Worm (Caenorhabditis elegans) whole organism, young adult: Measurements from ENCODE around the gene M163.21.

ENCODE experiments used
- D2030.7 ChIP-seq: fragments of 200-800 bp; sonication (Bioruptor generic); IDR thresholded peaks from 2 replicates; pipeline ENCODE4 v1.3.6; 2022; ENCODE audit warnings: missing genetic modification reagents, missing genetic modification characterization, missing compliant biosample characterization
- F23B12.7 ChIP-seq: sonication (generic microtip); optimal IDR thresholded peaks from 2 replicates; lab custom pipeline; 2017; ENCODE audit warnings: missing genetic modification characterization, mild to moderate bottlenecking, missing compliant biosample characterization, antibody characterized with exemption, moderate library complexity; ENCODE audit not compliant: insufficient read depth
- F33H1.4 ChIP-seq: fragments of 200-800 bp; sonication (Bioruptor generic); IDR thresholded peaks from 2 replicates; pipeline ENCODE4 v1.3.6; 2022; ENCODE audit warnings: missing genetic modification reagents, missing genetic modification characterization, missing compliant biosample characterization
- F49E8.2 ChIP-seq: sonication (generic microtip); optimal IDR thresholded peaks from 3 replicates; lab custom pipeline; 2017; ENCODE audit warnings: missing genetic modification characterization, mild to moderate bottlenecking, missing compliant biosample characterization, antibody characterized with exemption, moderate library complexity; ENCODE audit not compliant: insufficient read depth
- F55B11.4 ChIP-seq: sonication (generic microtip); optimal IDR thresholded peaks from 2 replicates; lab custom pipeline; 2016; ENCODE audit warnings: missing compliant biosample characterization, missing genetic modification characterization, borderline replicate concordance; ENCODE audit not compliant: insufficient read depth
- F57A8.1 ChIP-seq: fragments of 200-800 bp; sonication (Bioruptor generic); optimal IDR thresholded peaks from 2 replicates; lab custom pipeline; 2018; ENCODE audit warnings: mild to moderate bottlenecking, missing genetic modification characterization, moderate library complexity, missing compliant biosample characterization
- F57C9.4 ChIP-seq: sonication (generic microtip); optimal IDR thresholded peaks from 2 replicates; lab custom pipeline; 2017; ENCODE audit warnings: mild to moderate bottlenecking, missing genetic modification characterization, missing compliant biosample characterization
- K11D2.4 ChIP-seq: fragments of 200-800 bp; sonication (Bioruptor generic); IDR thresholded peaks from 2 replicates; pipeline ENCODE4 v1.3.6; 2022; ENCODE audit warnings: missing genetic modification reagents, missing genetic modification characterization, missing compliant biosample characterization
- Y53F4B.3 ChIP-seq: fragments of 200-800 bp; sonication (Bioruptor generic); IDR thresholded peaks from 2 replicates; pipeline ENCODE4 v1.3.6; 2022; ENCODE audit warnings: missing genetic modification reagents, missing genetic modification characterization, missing compliant biosample characterization
- Y67H2A.10 ChIP-seq: fragments of 200-800 bp; sonication (Bioruptor generic); conservative IDR thresholded peaks from 2 replicates; pipeline ENCODE4 v1.3.6; 2022; ENCODE audit warnings: missing genetic modification reagents, missing genetic modification characterization, missing compliant biosample characterization
- Y95B8A.8 ChIP-seq: fragments of 200-800 bp; sonication (Bioruptor generic); IDR thresholded peaks from 2 replicates; pipeline ENCODE4 v1.3.6; 2022; ENCODE audit warnings: missing genetic modification reagents, missing genetic modification characterization, missing compliant biosample characterization
- bed-2 ChIP-seq: fragments of 200-800 bp; sonication (Bioruptor generic); IDR thresholded peaks from 2 replicates; pipeline ENCODE4 v1.3.6; 2022; ENCODE audit warnings: missing genetic modification reagents, missing genetic modification characterization, missing compliant biosample characterization
- ceh-27 ChIP-seq: fragments of 200-800 bp; sonication (Bioruptor generic); optimal IDR thresholded peaks from 2 replicates; lab custom pipeline; 2018; ENCODE audit warnings: mild to moderate bottlenecking, missing genetic modification characterization, moderate library complexity, missing compliant biosample characterization
- chd-7 ChIP-seq: sonication (generic microtip); optimal IDR thresholded peaks from 2 replicates; lab custom pipeline; 2016; ENCODE audit warnings: mild to moderate bottlenecking, missing genetic modification characterization, moderate library complexity, missing compliant biosample characterization
- ekl-4 ChIP-seq: fragments of 200-800 bp; sonication (Bioruptor generic); IDR thresholded peaks from 2 replicates; pipeline ENCODE4 v1.3.6; 2022; ENCODE audit warnings: missing genetic modification reagents, missing genetic modification characterization, missing compliant biosample characterization
- ets-4 ChIP-seq: fragments of 200-800 bp; sonication (Bioruptor generic); optimal IDR thresholded peaks from 2 replicates; lab custom pipeline; 2018; ENCODE audit warnings: mild to moderate bottlenecking, missing genetic modification characterization, missing compliant biosample characterization
- lag-1 ChIP-seq: fragments of 200-800 bp; sonication (Bioruptor generic); IDR thresholded peaks from 2 replicates; pipeline ENCODE4 v1.3.6; 2022; ENCODE audit warnings: missing genetic modification reagents, missing genetic modification characterization, missing compliant biosample characterization
- let-526 ChIP-seq: fragments of 200-800 bp; sonication (Bioruptor generic); IDR thresholded peaks from 2 replicates; pipeline ENCODE4 v1.3.6; 2022; ENCODE audit warnings: missing genetic modification reagents, missing genetic modification characterization, missing compliant biosample characterization
- let-607 ChIP-seq, 2 experiments: fragments of 200-800 bp in 1 of 2; sonication (Bioruptor generic) in 1 of 2; sonication (generic microtip) in 1 of 2; optimal IDR thresholded peaks; 2 replicates each; lab custom pipeline; 2016 to 2018; ENCODE audit warnings: mild to moderate bottlenecking in 2 of 2, missing compliant biosample characterization in 2 of 2, missing genetic modification characterization in 2 of 2, moderate library complexity in 2 of 2, missing genotype in 1 of 2
- lin-26 ChIP-seq: fragments of 200-800 bp; sonication (Bioruptor generic); IDR thresholded peaks from 2 replicates; pipeline ENCODE4 v1.3.6; 2022; ENCODE audit warnings: missing genetic modification reagents, missing genetic modification characterization, missing compliant biosample characterization
- lin-40 ChIP-seq: sonication (generic microtip); optimal IDR thresholded peaks from 2 replicates; lab custom pipeline; 2016; ENCODE audit warnings: missing genetic modification characterization, mild to moderate bottlenecking, missing compliant biosample characterization, missing genotype, missing genetic modification reagents
- madf-6 ChIP-seq: fragments of 200-800 bp; sonication (Bioruptor generic); IDR thresholded peaks from 2 replicates; pipeline ENCODE4 v1.3.6; 2022; ENCODE audit warnings: missing genetic modification reagents, missing genetic modification characterization, missing compliant biosample characterization
- mes-4 ChIP-seq: sonication (generic microtip); optimal IDR thresholded peaks from 2 replicates; lab custom pipeline; 2016; ENCODE audit warnings: missing genotype, missing genetic modification characterization, missing compliant biosample characterization
- nfyb-1 ChIP-seq: fragments of 200-800 bp; sonication (Bioruptor generic); IDR thresholded peaks from 2 replicates; pipeline ENCODE4 v1.3.6; 2022; ENCODE audit warnings: missing genetic modification reagents, missing genetic modification characterization, missing compliant biosample characterization
- nhr-120 ChIP-seq: fragments of 200-800 bp; sonication (Bioruptor generic); IDR thresholded peaks from 2 replicates; pipeline ENCODE4 v1.3.6; 2022; ENCODE audit warnings: missing genetic modification characterization, missing compliant biosample characterization
- nhr-80 ChIP-seq: sonication (generic microtip); optimal IDR thresholded peaks from 2 replicates; lab custom pipeline; 2016; ENCODE audit warnings: missing genetic modification characterization, missing compliant biosample characterization
- nhr-90 ChIP-seq: sonication (generic microtip); optimal IDR thresholded peaks from 2 replicates; lab custom pipeline; 2016; ENCODE audit warnings: missing genotype, mild to moderate bottlenecking, missing genetic modification characterization, missing compliant biosample characterization
- rec-8 ChIP-seq, 2 experiments: sonication (generic microtip); optimal IDR thresholded peaks; 2 replicates each; lab custom pipeline; 2016; ENCODE audit warnings: mild to moderate bottlenecking in 2 of 2, missing genetic modification characterization in 2 of 2, missing genetic modification reagents in 2 of 2, missing genotype in 2 of 2, missing biosample characterization in 1 of 2, missing compliant biosample characterization in 1 of 2, moderate library complexity in 1 of 2
- sdz-38 ChIP-seq: sonication (generic microtip); optimal IDR thresholded peaks from 2 replicates; lab custom pipeline; 2016; ENCODE audit warnings: missing genotype, missing genetic modification characterization, missing compliant biosample characterization
- snpc-3.4 ChIP-seq: sonication (generic microtip); optimal IDR thresholded peaks from 2 replicates; lab custom pipeline; 2017; ENCODE audit warnings: missing genetic modification characterization, mild to moderate bottlenecking, missing compliant biosample characterization, antibody characterized with exemption, moderate library complexity, missing genotype, missing genetic modification reagents
- sptf-2 ChIP-seq: fragments of 200-800 bp; sonication (Bioruptor generic); optimal IDR thresholded peaks from 2 replicates; lab custom pipeline; 2018; ENCODE audit warnings: mild to moderate bottlenecking, missing genetic modification characterization, missing compliant biosample characterization
- tbp1 ChIP-seq: fragments of 200-800 bp; sonication (Bioruptor generic); optimal IDR thresholded peaks from 2 replicates; lab custom pipeline; 2018; ENCODE audit warnings: mild to moderate bottlenecking, missing genetic modification characterization, missing compliant biosample characterization
- tbx-9 ChIP-seq: sonication (generic microtip); optimal IDR thresholded peaks from 2 replicates; lab custom pipeline; 2016; ENCODE audit warnings: borderline replicate concordance, missing genetic modification characterization, inconsistent platforms, missing compliant biosample characterization
- tlf-1 ChIP-seq: fragments of 200-800 bp; sonication (Bioruptor generic); optimal IDR thresholded peaks from 2 replicates; lab custom pipeline; 2018; ENCODE audit warnings: mild to moderate bottlenecking, missing genetic modification characterization, missing compliant biosample characterization
- unc-130 ChIP-seq: sonication (generic microtip); optimal IDR thresholded peaks from 2 replicates; lab custom pipeline; 2016; ENCODE audit warnings: missing genetic modification reagents, missing genetic modification characterization, missing compliant biosample characterization
- xnd-1 ChIP-seq: sonication (generic microtip); optimal IDR thresholded peaks from 2 replicates; lab custom pipeline; 2016; ENCODE audit warnings: missing genotype, missing genetic modification reagents, missing genetic modification characterization, missing compliant biosample characterization
- ztf-25 ChIP-seq: fragments of 200-800 bp; sonication (Bioruptor generic); IDR thresholded peaks from 2 replicates; pipeline ENCODE4 v1.3.6; 2022; ENCODE audit warnings: missing genetic modification reagents, missing genetic modification characterization, missing compliant biosample characterization
- ztf-26 ChIP-seq: sonication (generic microtip); optimal IDR thresholded peaks from 2 replicates; lab custom pipeline; 2017; ENCODE audit warnings: missing genetic modification characterization, missing compliant biosample characterization

M163.21 gene

ce11 chrX:14447910-14448309 is 18.7 kb upstream of the M163.21 start, which contains the start of gene jmjd-3.2:
Gene jmjd-3.2 (plus strand): TSS chrX:14448210.
- no peak for TF ChIP-seq tlf-1 (GFP tag; lab: Kevin White, UChicago)
- TF ChIP-seq ets-4 (GFP tag; lab: Kevin White, UChicago): no peak
- no peak for TF ChIP-seq sdz-38 (tag; lab: Kevin White, UChicago)
- TF ChIP-seq nfyb-1 (GFP tag; lab: Robert Waterston, UW): no peak
- TF ChIP-seq madf-6 (GFP tag; lab: Robert Waterston, UW): no peak
- no peak for TF ChIP-seq let-526 (GFP tag; lab: Robert Waterston, UW)
- TF ChIP-seq chd-7: no peak
- TF ChIP-seq F55B11.4: no peak
- no peak for TF ChIP-seq F57A8.1
- TF ChIP-seq nhr-80 (tag; lab: Kevin White, UChicago): no peak
- TF ChIP-seq D2030.7 (GFP tag; lab: Robert Waterston, UW): no peak
- no peak for TF ChIP-seq K11D2.4 (GFP tag; lab: Robert Waterston, UW)
- no peak for TF ChIP-seq rec-8 (tag; optimal IDR thresholded peaks at IDR 0.05; lab: Kevin White, UChicago)
- TF ChIP-seq ceh-27: no peak

- TF ChIP-seq lin-26 (GFP tag; lab: Robert Waterston, UW) (no peak), K11D2.4 (GFP tag; lab: Robert Waterston, UW) (no peak), Y95B8A.8 (GFP tag; lab: Robert Waterston, UW) (no peak), sptf-2 (GFP tag; lab: Kevin White, UChicago) (no peak), lin-40 (tag; lab: Kevin White, UChicago) (no peak), F23B12.7 (no peak), F57C9.4 (no peak), nhr-120 (no peak)
These were observed 12.9 kb upstream of the M163.21 start, which contains the start of gene F23D12.7 for ce11 chrX:14453735-14454134. Gene F23D12.7 (minus strand): TSS chrX:14453835.

- TF ChIP-seq sdz-38 (tag; lab: Kevin White, UChicago) (no peak), xnd-1 (no peak), ekl-4 (GFP tag; lab: Robert Waterston, UW) (no peak), mes-4 (no peak), lin-40 (tag; lab: Kevin White, UChicago) (no peak), tlf-1 (GFP tag; lab: Kevin White, UChicago) (no peak), tbp1 (GFP tag; lab: Kevin White, UChicago) (no peak), nhr-90 (tag; lab: Kevin White, UChicago) (no peak)
- TF ChIP-seq, all 124 proteins: peak for 0
These were observed 11.2 kb upstream of the M163.21 start, which contains the start of gene Y66C5A.1 for ce11 chrX:14455419-14455818. Gene Y66C5A.1 (minus strand): TSS chrX:14455519.

ce11 chrX:14460412-14460811 is 6.2 kb upstream of the M163.21 start, which contains the start of gene Y66C5A.2:
Gene Y66C5A.2 (plus strand): TSS chrX:14460712.
- TF ChIP-seq lag-1 (GFP tag; lab: Robert Waterston, UW) (no peak), lin-40 (tag; lab: Kevin White, UChicago) (no peak)

- TF ChIP-seq Y67H2A.10 (GFP tag; lab: Robert Waterston, UW) (no peak), unc-130 (GFP tag; lab: Kevin White, UChicago) (no peak), ztf-26 (tag; lab: Kevin White, UChicago) (no peak), Y95B8A.8 (GFP tag; lab: Robert Waterston, UW) (no peak)
These were observed 2.1 kb upstream of the M163.21 start, which contains the start of gene M163.7 for ce11 chrX:14464513-14464912. Gene M163.7 (plus strand): TSS chrX:14464813.

- TF ChIP-seq tbx-9 (no peak), nhr-120 (no peak), snpc-3.4 (tag; lab: Kevin White, UChicago) (no peak), F57C9.4 (no peak), tbp1 (GFP tag; lab: Kevin White, UChicago) (no peak), ztf-25 (GFP tag; lab: Robert Waterston, UW) (no peak), let-607 (tag; optimal IDR thresholded peaks at IDR 0.05; lab: Kevin White, UChicago) (no peak), madf-6 (GFP tag; lab: Robert Waterston, UW) (no peak), tlf-1 (GFP tag; lab: Kevin White, UChicago) (no peak), Y53F4B.3 (GFP tag; lab: Robert Waterston, UW) (no peak), F49E8.2 (tag; lab: Kevin White, UChicago) (no peak), bed-2 (no peak), F33H1.4 (no peak)
These were observed 1.0 kb upstream of the M163.21 start, which contains the start of gene M163.22 for ce11 chrX:14465593-14465992. Gene M163.22 (plus strand): TSS chrX:14465893.
